Worm (Caenorhabditis elegans) whole organism, mixed stage, embryonic: Measurements from ENCODE around the gene T22B2.5.

Source experiments
- lin-13 ChIP-seq: fragments of 150-350 bp; optimal IDR thresholded peaks from 2 replicates; lab custom pipeline; 2014; ENCODE audit warnings: missing biosample characterization, missing genetic modification characterization
- nhr-28 ChIP-seq: fragments of 150-350 bp; optimal IDR thresholded peaks from 2 replicates; lab custom pipeline; 2014; ENCODE audit warnings: missing biosample characterization, missing genetic modification characterization

- TF ChIP-seq nhr-28 (tag; lab: Kevin White, UChicago) (no peak), lin-13 (no peak)
Measured at ce11 chrX:3861294-3861693, 49.9 kb downstream of the T22B2.5 start.
